Worm (Caenorhabditis elegans): ENCODE measurements around the gene Y50D4B.4.
A peak's percentile ranks its signal among the peaks of the same experiment; 100 is the strongest.

The Y50D4B.4 gene

ce11 chrV:1141433-1141832, 49.0 kb downstream of the Y50D4B.4 start, which contains the start of gene cutl-22:
cutl-22 (plus strand) TSS chrV:1141733.
- no peak for TF ChIP-seq hmg-4 (GFP tag; optimal IDR thresholded peaks at IDR 0.05)

- TF ChIP-seq ceh-36 (tag; optimal IDR thresholded peaks at IDR 0.05) = peak; percentile 92
- TF ChIP-seq F13C5.2 (tag; optimal IDR thresholded peaks at IDR 0.05) = no peak
Measured at ce11 chrV:1142251-1142650, 49.8 kb downstream of the Y50D4B.4 start.

Measured in whole organism, early embryonic.